Worm (Caenorhabditis elegans) whole organism, L2 larva: Measurements from ENCODE around the gene nob-1.

Experiments used
- C34F6.9 ChIP-seq: fragments of 150-350 bp; optimal IDR thresholded peaks from 2 replicates; lab custom pipeline; 2014; ENCODE audit warnings: missing biosample characterization, missing genetic modification characterization
- F13H6.1 ChIP-seq: sonication (generic microtip); optimal IDR thresholded peaks from 2 replicates; lab custom pipeline; 2016; ENCODE audit warnings: missing genetic modification characterization, missing compliant biosample characterization
- R02D3.7 ChIP-seq: fragments of 150-350 bp; optimal IDR thresholded peaks from 2 replicates; lab custom pipeline; 2014; ENCODE audit warnings: missing biosample characterization, missing genetic modification characterization
- ZK546.5 ChIP-seq: sonication (generic microtip); optimal IDR thresholded peaks from 2 replicates; lab custom pipeline; 2017; ENCODE audit warnings: missing biosample characterization, missing genetic modification characterization
- alr-1 ChIP-seq: fragments of 150-350 bp; optimal IDR thresholded peaks from 2 replicates; lab custom pipeline; 2014; ENCODE audit warnings: missing biosample characterization, missing genetic modification characterization
- aly-2 ChIP-seq: fragments of 150-350 bp; optimal IDR thresholded peaks from 2 replicates; lab custom pipeline; 2014; ENCODE audit warnings: missing biosample characterization, missing genetic modification characterization
- ama-1 ChIP-seq: fragments of 150-350 bp; optimal IDR thresholded peaks from 2 replicates; lab custom pipeline; 2018; ENCODE audit warnings: inconsistent platforms
- blmp-1 ChIP-seq: sonication (generic microtip); optimal IDR thresholded peaks from 2 replicates; lab custom pipeline; 2017; ENCODE audit warnings: missing genetic modification characterization, mild to moderate bottlenecking, missing compliant biosample characterization, antibody characterized with exemption, moderate library complexity; ENCODE audit not compliant: insufficient read depth
- ceh-82 ChIP-seq: fragments of 150-350 bp; optimal IDR thresholded peaks from 2 replicates; lab custom pipeline; 2014; ENCODE audit warnings: missing biosample characterization, missing genetic modification characterization
- crh-2 ChIP-seq: sonication (generic microtip); optimal IDR thresholded peaks from 2 replicates; lab custom pipeline; 2017; ENCODE audit warnings: missing biosample characterization, missing genetic modification characterization
- dmd-4 ChIP-seq: sonication (generic microtip); optimal IDR thresholded peaks from 2 replicates; lab custom pipeline; 2017; ENCODE audit warnings: missing biosample characterization, missing genetic modification characterization
- egl-27 ChIP-seq: sonication (generic microtip); optimal IDR thresholded peaks from 3 replicates; lab custom pipeline; 2017; ENCODE audit warnings: missing biosample characterization, missing genetic modification reagents, missing genetic modification characterization
- elt-1 ChIP-seq: fragments of 150-350 bp; optimal IDR thresholded peaks from 2 replicates; lab custom pipeline; 2014; ENCODE audit warnings: missing biosample characterization, missing genetic modification characterization
- elt-3 ChIP-seq: sonication (generic microtip); optimal IDR thresholded peaks from 2 replicates; lab custom pipeline; 2017; ENCODE audit warnings: missing biosample characterization, missing genetic modification characterization
- fos-1 ChIP-seq: fragments of 150-350 bp; optimal IDR thresholded peaks from 2 replicates; lab custom pipeline; 2014; ENCODE audit warnings: missing biosample characterization, missing genetic modification characterization
- gmeb-1 ChIP-seq: fragments of 150-350 bp; optimal IDR thresholded peaks from 2 replicates; lab custom pipeline; 2014; ENCODE audit warnings: missing biosample characterization, missing genetic modification characterization
- lin-11 ChIP-seq: fragments of 150-350 bp; sonication (generic microtip); optimal IDR thresholded peaks from 2 replicates; lab custom pipeline; 2014; ENCODE audit warnings: missing biosample characterization, missing genetic modification characterization, inconsistent platforms, mixed read lengths
- lin-39 ChIP-seq: fragments of 150-350 bp; optimal IDR thresholded peaks from 2 replicates; lab custom pipeline; 2014; ENCODE audit warnings: missing biosample characterization, missing genetic modification reagents, missing genetic modification characterization
- lsy-2 ChIP-seq, 2 experiments: fragments of 150-350 bp in 1 of 2; sonication (generic microtip) in 1 of 2; optimal IDR thresholded peaks; 2 replicates each; lab custom pipeline; 2014 to 2017; ENCODE audit warnings: missing biosample characterization in 2 of 2, missing genetic modification characterization in 2 of 2
- mab-5 ChIP-seq: fragments of 150-350 bp; optimal IDR thresholded peaks from 2 replicates; lab custom pipeline; 2014; ENCODE audit warnings: missing biosample characterization, missing genetic modification characterization
- mdl-1 ChIP-seq, 2 experiments: fragments of 150-350 bp in 1 of 2; sonication (generic microtip) in 1 of 2; optimal IDR thresholded peaks; 2 replicates each; lab custom pipeline; 2017; ENCODE audit warnings: missing biosample characterization in 2 of 2, missing genetic modification characterization in 2 of 2
- nhr-10 ChIP-seq: sonication (generic microtip); optimal IDR thresholded peaks from 2 replicates; lab custom pipeline; 2017; ENCODE audit warnings: missing biosample characterization, missing genetic modification characterization
- nhr-11 ChIP-seq: fragments of 150-350 bp; optimal IDR thresholded peaks from 2 replicates; lab custom pipeline; 2014; ENCODE audit warnings: missing biosample characterization, missing genetic modification characterization
- nhr-12 ChIP-seq: fragments of 150-350 bp; optimal IDR thresholded peaks from 2 replicates; lab custom pipeline; 2014; ENCODE audit warnings: missing biosample characterization, missing genetic modification characterization
- nhr-129 ChIP-seq: fragments of 150-350 bp; optimal IDR thresholded peaks from 2 replicates; lab custom pipeline; 2014; ENCODE audit warnings: missing biosample characterization, missing genetic modification characterization
- nhr-21 ChIP-seq: fragments of 150-350 bp; optimal IDR thresholded peaks from 2 replicates; lab custom pipeline; 2014; ENCODE audit warnings: missing biosample characterization, missing genetic modification characterization
- nhr-23 ChIP-seq: fragments of 150-350 bp; optimal IDR thresholded peaks from 2 replicates; lab custom pipeline; 2014; ENCODE audit warnings: missing biosample characterization, missing genetic modification reagents, missing genetic modification characterization
- nhr-25 ChIP-seq: fragments of 150-350 bp; sonication (generic microtip); optimal IDR thresholded peaks from 3 replicates; lab custom pipeline; 2014; ENCODE audit warnings: missing biosample characterization, missing genetic modification characterization
- nhr-6 ChIP-seq: fragments of 150-350 bp; optimal IDR thresholded peaks from 2 replicates; lab custom pipeline; 2014; ENCODE audit warnings: missing biosample characterization, missing genetic modification characterization
- nhr-77 ChIP-seq: fragments of 150-350 bp; optimal IDR thresholded peaks from 2 replicates; lab custom pipeline; 2014; ENCODE audit warnings: missing biosample characterization, missing genetic modification characterization
- peb-1 ChIP-seq: fragments of 150-350 bp; optimal IDR thresholded peaks from 2 replicates; lab custom pipeline; 2014; ENCODE audit warnings: missing biosample characterization, missing genetic modification characterization
- sem-4 ChIP-seq: fragments of 150-350 bp; optimal IDR thresholded peaks from 2 replicates; lab custom pipeline; 2014; ENCODE audit warnings: missing biosample characterization, missing genetic modification reagents, missing genetic modification characterization
- skn-1 ChIP-seq: sonication (generic microtip); optimal IDR thresholded peaks from 2 replicates; lab custom pipeline; 2017; ENCODE audit warnings: missing biosample characterization, missing genetic modification characterization
- sma-3 ChIP-seq: sonication (generic microtip); optimal IDR thresholded peaks from 2 replicates; lab custom pipeline; 2016; ENCODE audit warnings: missing genetic modification reagents, missing genetic modification characterization, missing compliant biosample characterization
- sma-9 ChIP-seq, 2 experiments: fragments of 150-350 bp in 1 of 2; sonication (generic microtip) in 1 of 2; optimal IDR thresholded peaks; 2 replicates each; lab custom pipeline; 2014 to 2016; ENCODE audit warnings: missing genetic modification characterization in 2 of 2, mild to moderate bottlenecking in 1 of 2, missing biosample characterization in 1 of 2, missing compliant biosample characterization in 1 of 2, missing genetic modification reagents in 1 of 2, moderate library complexity in 1 of 2
- unc-39 ChIP-seq: fragments of 150-350 bp; optimal IDR thresholded peaks from 2 replicates; lab custom pipeline; 2014; ENCODE audit warnings: missing biosample characterization, missing genetic modification characterization
- unc-55 ChIP-seq: fragments of 150-350 bp; sonication (generic microtip); optimal IDR thresholded peaks from 3 replicates; lab custom pipeline; 2014; ENCODE audit warnings: missing biosample characterization, missing genetic modification reagents, missing genetic modification characterization
- zag-1 ChIP-seq: fragments of 150-350 bp; optimal IDR thresholded peaks from 2 replicates; lab custom pipeline; 2014; ENCODE audit warnings: missing biosample characterization, missing genetic modification characterization
- ztf-4 ChIP-seq: fragments of 150-350 bp; optimal IDR thresholded peaks from 2 replicates; lab custom pipeline; 2014; ENCODE audit warnings: missing biosample characterization, missing genetic modification characterization

Gene nob-1

DNA sequence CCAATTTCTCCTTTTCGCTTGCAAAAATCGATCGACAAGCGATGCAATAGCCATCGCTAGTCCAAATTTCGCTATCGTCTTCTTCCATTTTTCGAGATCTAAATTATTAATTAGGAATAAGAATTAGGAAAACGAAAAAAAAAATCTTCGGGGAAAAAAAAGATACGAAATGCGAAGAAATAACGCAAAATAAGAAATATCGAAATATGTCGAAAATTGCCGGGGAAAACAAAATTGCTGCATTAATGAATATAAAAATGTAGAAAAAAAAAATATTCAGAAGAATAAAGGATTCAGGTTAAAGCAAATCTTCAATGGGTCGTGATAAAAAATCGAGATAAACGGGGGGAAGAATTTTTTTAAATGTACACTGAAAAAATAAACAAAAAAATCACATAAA is 31.9 kb downstream of the nob-1 start, which contains the start of gene Y79H2A.3:
TSS of gene Y79H2A.3 (minus strand) at position 101 of the 400 bp plus-strand sequence.
- TF ChIP-seq zag-1 (tag; lab: Kevin White, UChicago) (no peak), nhr-21 (tag; lab: Kevin White, UChicago) (no peak), mdl-1 (tag; optimal IDR thresholded peaks at IDR 0.05; lab: Kevin White, UChicago) (no peak), nhr-25 (tag; lab: Kevin White, UChicago) (no peak), sma-3 (GFP tag; lab: Kevin White, UChicago) (no peak), unc-39 (no peak), peb-1 (no peak), gmeb-1 (no peak), C34F6.9 (tag; lab: Kevin White, UChicago) (no peak), lin-11 (tag; lab: Kevin White, UChicago) (no peak), ceh-82 (tag; lab: Kevin White, UChicago) (no peak), sma-9 (GFP tag; optimal IDR thresholded peaks at IDR 0.05; lab: Kevin White, UChicago) (no peak), sma-9 (tag; optimal IDR thresholded peaks at IDR 0.05; lab: Kevin White, UChicago) (no peak), elt-3 (no peak), sem-4 (tag; lab: Kevin White, UChicago) (no peak), ZK546.5 (tag; lab: Kevin White, UChicago) (no peak), crh-2 (no peak), mab-5 (tag; lab: Kevin White, UChicago) (no peak), nhr-11 (tag; lab: Kevin White, UChicago) (no peak), nhr-12 (tag; lab: Kevin White, UChicago) (no peak), aly-2 (tag; lab: Kevin White, UChicago) (no peak)
- TF ChIP-seq, all 48 proteins: peak for 0

DNA sequence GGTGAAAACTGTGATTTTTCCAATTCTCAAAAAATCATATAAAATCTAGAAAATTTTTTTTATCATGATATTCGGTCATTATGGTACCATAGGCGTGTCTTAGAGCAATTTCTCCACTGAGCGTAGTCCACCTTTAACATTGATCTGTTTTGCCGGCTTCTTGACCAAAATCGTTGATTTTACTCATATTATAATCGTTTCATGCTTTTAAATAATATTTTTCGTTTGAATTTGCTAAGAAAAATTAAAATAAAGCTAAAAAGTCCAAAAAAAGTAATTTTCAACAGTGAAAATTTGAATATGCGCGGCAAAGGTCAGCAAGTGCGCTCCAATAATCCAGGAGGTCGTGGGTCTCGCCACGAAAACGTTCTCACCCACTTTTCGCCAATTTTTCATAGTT is 43.1 kb downstream of the nob-1 start, which contains the start of gene Y79H2A.4:
TSS of gene Y79H2A.4 (plus strand) at position 301 of the 400 bp plus-strand sequence.
- TF ChIP-seq mdl-1 (tag; optimal IDR thresholded peaks at IDR 0.05; lab: Kevin White, UChicago): no peak

DNA sequence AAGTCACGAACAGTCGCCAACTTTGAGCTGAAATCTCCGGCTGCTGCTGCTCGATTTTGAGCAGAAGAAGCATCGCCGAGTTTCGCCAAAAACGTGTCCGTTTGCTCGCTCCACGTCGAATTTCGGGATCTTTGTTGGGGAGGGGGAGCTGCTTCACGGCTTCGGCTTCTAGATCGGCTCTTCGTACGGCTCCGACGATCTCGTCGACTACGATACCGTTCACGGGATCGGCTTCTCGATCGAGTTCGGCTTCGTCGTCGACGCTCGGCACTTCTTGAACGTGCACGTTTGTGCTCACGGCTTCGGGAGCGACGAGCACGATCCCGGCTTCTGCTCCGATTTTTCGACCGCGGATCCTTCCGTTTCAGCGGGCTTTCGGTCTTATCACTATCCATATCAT is 46.9 kb downstream of the nob-1 start:
- TF ChIP-seq ama-1: no peak
- TF ChIP-seq nhr-23: no peak
- TF ChIP-seq fos-1 (tag; lab: Kevin White, UChicago): no peak
- no peak for TF ChIP-seq dmd-4 (tag; lab: Kevin White, UChicago)
- no peak for TF ChIP-seq skn-1 (tag; lab: Kevin White, UChicago)
- TF ChIP-seq nhr-129 (tag; lab: Kevin White, UChicago): no peak
- no peak for TF ChIP-seq nhr-10 (tag; lab: Kevin White, UChicago)

DNA sequence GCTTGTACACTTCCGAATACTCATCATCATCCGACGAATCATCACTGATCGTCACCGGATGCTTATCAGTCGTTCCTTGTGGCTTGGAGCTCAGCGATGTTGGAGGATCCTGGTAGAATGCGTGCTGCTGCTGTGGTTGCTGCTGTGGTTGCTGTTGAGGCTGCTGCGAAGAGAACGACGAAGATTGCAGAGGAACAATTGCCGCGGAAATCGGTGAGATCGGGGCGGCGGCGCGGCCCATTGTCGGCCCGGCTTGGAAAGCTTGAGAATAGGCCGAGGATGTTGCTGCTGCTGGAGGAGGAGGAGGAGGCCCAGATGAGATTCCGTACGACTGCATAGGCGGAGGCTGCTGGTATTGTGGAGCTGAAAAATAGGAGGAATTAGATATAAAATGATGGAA is 49.8 kb downstream of the nob-1 start:
- TF ChIP-seq unc-39 (no peak), fos-1 (tag; lab: Kevin White, UChicago) (no peak), alr-1 (tag; lab: Kevin White, UChicago) (no peak), elt-1 (tag; lab: Kevin White, UChicago) (no peak), lsy-2 (tag; optimal IDR thresholded peaks at IDR 0.05; lab: Kevin White, UChicago) (no peak), nhr-6 (tag; lab: Kevin White, UChicago) (no peak), lin-39 (no peak), blmp-1 (tag; lab: Kevin White, UChicago) (no peak), nhr-10 (tag; lab: Kevin White, UChicago) (no peak), R02D3.7 (tag; lab: Kevin White, UChicago) (no peak), dmd-4 (tag; lab: Kevin White, UChicago) (no peak), ZK546.5 (tag; lab: Kevin White, UChicago) (no peak), sem-4 (tag; lab: Kevin White, UChicago) (no peak)

DNA sequence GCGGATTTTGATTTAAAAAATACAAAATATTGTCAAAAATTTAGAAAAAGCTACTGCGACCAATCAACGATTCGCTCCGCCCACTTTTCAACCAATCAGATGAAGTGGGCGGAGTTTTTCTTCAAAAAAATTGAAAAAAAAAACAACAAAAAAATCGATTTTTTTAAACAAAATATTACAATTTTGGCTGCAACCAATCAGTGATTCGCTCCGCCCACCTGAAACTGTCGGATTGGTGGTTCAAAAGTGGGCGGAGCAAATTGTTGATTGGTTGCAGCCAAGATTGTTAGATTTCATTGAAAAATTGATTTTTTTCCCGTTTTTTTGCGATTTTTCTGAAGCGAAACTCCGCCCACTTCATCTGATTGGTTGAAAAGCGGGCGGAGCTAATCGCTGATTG is 50.9 kb downstream of the nob-1 start:
- TF ChIP-seq ceh-82 (tag; lab: Kevin White, UChicago) (no peak), peb-1 (no peak), mdl-1 (tag; optimal IDR thresholded peaks at IDR 0.05; lab: Kevin White, UChicago) (no peak), unc-55 (no peak), aly-2 (tag; lab: Kevin White, UChicago) (no peak), lsy-2 (tag; optimal IDR thresholded peaks at IDR 0.05; lab: Kevin White, UChicago) (no peak), zag-1 (tag; lab: Kevin White, UChicago) (no peak), dmd-4 (tag; lab: Kevin White, UChicago) (no peak), nhr-6 (tag; lab: Kevin White, UChicago) (no peak), nhr-25 (tag; lab: Kevin White, UChicago) (no peak), nhr-77 (tag; lab: Kevin White, UChicago) (no peak), ztf-4 (tag; lab: Kevin White, UChicago) (no peak), egl-27 (tag; lab: Kevin White, UChicago) (no peak), unc-39 (no peak), skn-1 (tag; lab: Kevin White, UChicago) (no peak), lin-11 (tag; lab: Kevin White, UChicago) (no peak), nhr-10 (tag; lab: Kevin White, UChicago) (no peak), nhr-12 (tag; lab: Kevin White, UChicago) (no peak), sma-3 (GFP tag; lab: Kevin White, UChicago) (no peak), F13H6.1 (tag; lab: Kevin White, UChicago) (no peak)
